Fruit fly (Drosophila melanogaster): ENCODE results near the gene MtnC.

- TF ChIP-seq Eip93F (GFP tag; optimal IDR thresholded peaks at IDR 0.05) (no peak), CG16779 (tag; optimal IDR thresholded peaks at IDR 0.05) (peak; percentile 64), CG11294 (GFP tag; IDR thresholded peaks at IDR 0.05) (peak; percentile 79), Gug (GFP tag; IDR thresholded peaks at IDR 0.05) (peak; percentile 77), CG6854 (GFP tag; optimal IDR thresholded peaks at IDR 0.05) (no peak), CG31627 (GFP tag; optimal IDR thresholded peaks at IDR 0.05) (peak; percentile 39), CG11902 (GFP tag; optimal IDR thresholded peaks at IDR 0.05) (peak; percentile 53), Eip78C (GFP tag) (peak; percentile 96), OdsH (GFP tag; optimal IDR thresholded peaks at IDR 0.05) (peak; percentile 77), Sox102F (GFP tag; optimal IDR thresholded peaks at IDR 0.05) (peak; percentile 55)
Observed at dm6 chr3R:20312838-20313237, 47.3 kb upstream of the MtnC start.
